Fruit fly (Drosophila melanogaster): ENCODE measurements around the gene Sfp24Bd.

The Sfp24Bd gene

DNA sequence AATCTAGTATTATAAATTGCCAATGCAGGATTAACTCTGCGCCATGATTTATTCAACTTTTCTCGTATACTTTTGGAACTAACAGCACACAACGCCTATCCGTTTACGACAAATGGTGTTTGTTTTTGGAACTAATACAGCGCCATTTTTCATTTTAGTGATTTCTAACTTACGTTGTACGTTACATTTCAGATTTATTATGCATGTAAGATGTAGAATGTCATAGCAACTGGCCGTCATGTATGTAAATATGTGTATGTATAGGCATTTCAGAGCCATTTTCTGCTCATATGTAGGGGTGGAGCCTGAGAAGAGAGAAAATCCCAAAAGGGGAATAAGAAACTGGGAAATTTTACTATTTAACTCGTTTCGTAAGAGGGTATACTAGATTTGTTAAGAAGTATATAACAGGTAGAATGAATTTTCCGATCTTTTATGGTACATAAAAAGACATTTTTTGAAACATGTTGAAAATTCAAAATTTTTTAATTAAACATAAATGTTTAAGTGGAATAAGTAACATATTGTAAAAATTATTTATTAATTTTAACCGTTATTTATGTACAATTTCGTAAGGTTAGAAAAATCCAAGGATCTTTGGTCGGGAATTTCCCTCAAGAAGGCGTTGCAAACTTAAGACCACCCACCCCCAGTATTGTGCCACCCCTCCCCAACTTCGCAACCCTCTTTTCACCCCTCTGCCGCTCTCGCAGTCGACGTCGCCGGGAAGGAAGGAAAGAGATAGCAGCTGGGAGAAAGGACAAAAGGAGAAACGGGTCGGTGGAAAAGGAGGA is 11.4 kb downstream of the Sfp24Bd start (continued):
- TF ChIP-seq nerfin-2 (GFP tag; IDR thresholded peaks at IDR 0.05; ENCODE audit: partially characterized antibody): no peak
- TF ChIP-seq B-H1 (GFP tag; IDR thresholded peaks at IDR 0.05): peak; percentile 31; the same call in 1 of the 3 replicates
- peak; percentile 10 for TF ChIP-seq tap (tag; optimal IDR thresholded peaks at IDR 0.05)
- peak; percentile 62 for TF ChIP-seq CG1024 (GFP tag; IDR thresholded peaks at IDR 0.05)
- no peak for TF ChIP-seq otp (GFP tag; IDR thresholded peaks at IDR 0.05)
- TF ChIP-seq sc (optimal IDR thresholded peaks at IDR 0.05): no peak
- no peak for TF ChIP-seq sc (GFP tag; optimal IDR thresholded peaks at IDR 0.05)
- TF ChIP-seq CG15479 (GFP tag; optimal IDR thresholded peaks at IDR 0.05): no peak
- peak; percentile 24 for TF ChIP-seq CG17385 (GFP tag; optimal IDR thresholded peaks at IDR 0.05)
- no peak for TF ChIP-seq CG14965 (GFP tag; optimal IDR thresholded peaks at IDR 0.05; ENCODE audit: borderline replicate concordance)
- no peak for TF ChIP-seq ftz-f1 (GFP tag; optimal IDR thresholded peaks at IDR 0.05)
- peak; percentile 52; the same call in 1 of the 2 replicates for TF ChIP-seq slbo (GFP tag; IDR thresholded peaks at IDR 0.05)
- TF ChIP-seq sens-2 (GFP tag; IDR thresholded peaks at IDR 0.05): no peak
- TF ChIP-seq CG8478 (optimal IDR thresholded peaks at IDR 0.05): no peak
- TF ChIP-seq Hr78 (GFP tag; optimal IDR thresholded peaks at IDR 0.05): no peak
- no peak for TF ChIP-seq H2.0 (GFP tag; IDR thresholded peaks at IDR 0.05)
- peak; percentile 52 for TF ChIP-seq CG2120 (GFP tag; optimal IDR thresholded peaks at IDR 0.05)
- no peak for TF ChIP-seq Poxn (GFP tag; IDR thresholded peaks at IDR 0.05)
- TF ChIP-seq wor (GFP tag; IDR thresholded peaks at IDR 0.05): no peak
- TF ChIP-seq CG42726 (GFP tag; IDR thresholded peaks at IDR 0.05; ENCODE audit: partially characterized antibody): peak; percentile 90
- no peak for TF ChIP-seq CG33557 (GFP tag; optimal IDR thresholded peaks at IDR 0.05)
- peak; percentile 66 for TF ChIP-seq bab2 (GFP tag; optimal IDR thresholded peaks at IDR 0.05)
- TF ChIP-seq CG13424 (tag; optimal IDR thresholded peaks at IDR 0.05): peak; percentile 12
- TF ChIP-seq MESR4 (GFP tag; optimal IDR thresholded peaks at IDR 0.05): no peak
- no peak for TF ChIP-seq CG9797 (GFP tag; optimal IDR thresholded peaks at IDR 0.05)
- peak; percentile 33 for TF ChIP-seq Bteb2 (GFP tag; optimal IDR thresholded peaks at IDR 0.05)
- TF ChIP-seq Med (GFP tag): peak; percentile 96
- TF ChIP-seq cg (GFP tag; optimal IDR thresholded peaks at IDR 0.05): peak; percentile 50
- no peak for TF ChIP-seq pfk (GFP tag; optimal IDR thresholded peaks at IDR 0.05)
- no peak for TF ChIP-seq CG4707 (GFP tag; optimal IDR thresholded peaks at IDR 0.05)
- TF ChIP-seq CG15601 (tag; optimal IDR thresholded peaks at IDR 0.05): peak; percentile 47
- no peak for TF ChIP-seq GATAe (GFP tag; conservative IDR thresholded peaks at IDR 0.05)
- TF ChIP-seq CG17359 (tag; optimal IDR thresholded peaks at IDR 0.05): peak; percentile 58
- TF ChIP-seq CG7963 (GFP tag; IDR thresholded peaks at IDR 0.05; ENCODE audit: partially characterized antibody): no peak
- TF ChIP-seq stwl (tag; optimal IDR thresholded peaks at IDR 0.05): peak; percentile 69
- peak; percentile 81 for TF ChIP-seq Drgx (GFP tag; IDR thresholded peaks at IDR 0.05)
- peak; percentile 51 for TF ChIP-seq CG14710 (tag; optimal IDR thresholded peaks at IDR 0.05)
- peak in 1 of 3 experiments; percentile 50 for TF ChIP-seq Stat92E (GFP tag; optimal IDR thresholded peaks at IDR 0.05)
- TF ChIP-seq CG13296 (GFP tag; optimal IDR thresholded peaks at IDR 0.05): no peak
- TF ChIP-seq CG14014 (GFP tag; IDR thresholded peaks at IDR 0.05): 0 out of 2 replicates have a peak, but pooled peaks have one; percentile 35
- TF ChIP-seq HLH54F (GFP tag; optimal IDR thresholded peaks at IDR 0.05): peak; percentile 29
- peak; percentile 37 for TF ChIP-seq Max (GFP tag; optimal IDR thresholded peaks at IDR 0.05)
- peak in 1 of 2 experiments; percentile 39 for TF ChIP-seq bsh (GFP tag; optimal IDR thresholded peaks at IDR 0.05)
- TF ChIP-seq Neu2 (GFP tag; optimal IDR thresholded peaks at IDR 0.05; ENCODE audit: borderline replicate concordance): no peak
- no peak for TF ChIP-seq Ravus (GFP tag; IDR thresholded peaks at IDR 0.05)
- peak; percentile 31 for TF ChIP-seq pzg (GFP tag; optimal IDR thresholded peaks at IDR 0.05)
- TF ChIP-seq fd64A (GFP tag; optimal IDR thresholded peaks at IDR 0.05): no peak
- peak; percentile 73 for TF ChIP-seq pum (GFP tag; optimal IDR thresholded peaks at IDR 0.05)
